Worm (Caenorhabditis elegans) whole organism, midembryonic: ENCODE data around the gene W08E12.9.

Source experiments
- T22C8.4 ChIP-seq: fragments of 200-800 bp; sonication (Bioruptor generic); IDR thresholded peaks from 2 replicates; pipeline ENCODE4 v1.3.6; 2022; ENCODE audit warnings: missing genetic modification characterization, missing compliant biosample characterization
- cog-1 ChIP-seq: sonication (generic microtip); optimal IDR thresholded peaks from 2 replicates; lab custom pipeline; 2016; ENCODE audit warnings: missing genetic modification characterization, missing compliant biosample characterization
- flt-1 ChIP-seq: fragments of 200-800 bp; sonication (Bioruptor generic); IDR thresholded peaks from 2 replicates; pipeline ENCODE4 v1.3.6; 2022; ENCODE audit warnings: missing genetic modification characterization, missing compliant biosample characterization
- klf-2 ChIP-seq: fragments of 200-800 bp; sonication (Bioruptor generic); conservative IDR thresholded peaks from 2 replicates; pipeline ENCODE4 v1.3.6; 2022; ENCODE audit warnings: missing genetic modification reagents, missing genetic modification characterization, missing compliant biosample characterization
- med-1 ChIP-seq: sonication (generic microtip); optimal IDR thresholded peaks from 2 replicates; lab custom pipeline; 2017; ENCODE audit warnings: missing genetic modification characterization, mild to moderate bottlenecking, missing compliant biosample characterization, antibody characterized with exemption, missing genetic modification reagents; ENCODE audit not compliant: insufficient read depth
- ref-1 ChIP-seq: fragments of 200-800 bp; sonication (Bioruptor generic); conservative IDR thresholded peaks from 2 replicates; pipeline ENCODE4 v1.3.6; 2022; ENCODE audit warnings: missing genetic modification reagents, missing genetic modification characterization, missing compliant biosample characterization
- tab-1 ChIP-seq: fragments of 200-800 bp; sonication (Bioruptor generic); IDR thresholded peaks from 2 replicates; pipeline ENCODE4 v1.3.6; 2022; ENCODE audit warnings: missing genetic modification characterization, missing compliant biosample characterization
- ztf-23 ChIP-seq: fragments of 200-800 bp; sonication (Bioruptor generic); IDR thresholded peaks from 2 replicates; pipeline ENCODE4 v1.3.6; 2022; ENCODE audit warnings: missing genetic modification reagents, missing genetic modification characterization, missing compliant biosample characterization
- ztf-29 ChIP-seq: fragments of 200-800 bp; sonication (Bioruptor generic); IDR thresholded peaks from 2 replicates; pipeline ENCODE4 v1.3.6; 2022; ENCODE audit warnings: missing genetic modification reagents, missing genetic modification characterization, missing compliant biosample characterization

The W08E12.9 gene

DNA sequence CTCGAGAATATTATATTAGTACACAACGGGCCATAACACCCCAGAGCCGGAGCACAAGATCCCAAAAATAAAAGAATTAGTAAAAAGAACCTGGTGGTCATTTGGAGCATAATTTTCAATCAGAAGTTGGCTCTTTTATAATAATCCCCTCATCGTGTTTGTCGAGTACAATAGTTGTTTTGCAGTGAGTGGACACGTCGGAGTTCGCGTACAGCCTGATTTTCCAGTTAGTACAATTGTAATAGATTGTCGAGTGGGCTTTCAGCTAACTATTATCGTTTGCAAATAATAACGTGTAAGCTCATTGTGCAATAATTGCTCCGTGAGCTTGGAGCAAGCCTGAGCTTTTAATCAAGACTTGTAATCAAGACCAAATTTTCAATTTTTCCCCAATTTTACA lies at the start of gene W08E12.9:
W08E12.9 (minus strand) TSS at position 101 of the 400 bp plus-strand sequence.
- TF ChIP-seq T22C8.4 (GFP tag; lab: Robert Waterston, UW) (no peak), flt-1 (no peak), klf-2 (no peak), med-1 (GFP tag; lab: Kevin White, UChicago) (no peak), ref-1 (GFP tag; lab: Robert Waterston, UW) (no peak)

DNA sequence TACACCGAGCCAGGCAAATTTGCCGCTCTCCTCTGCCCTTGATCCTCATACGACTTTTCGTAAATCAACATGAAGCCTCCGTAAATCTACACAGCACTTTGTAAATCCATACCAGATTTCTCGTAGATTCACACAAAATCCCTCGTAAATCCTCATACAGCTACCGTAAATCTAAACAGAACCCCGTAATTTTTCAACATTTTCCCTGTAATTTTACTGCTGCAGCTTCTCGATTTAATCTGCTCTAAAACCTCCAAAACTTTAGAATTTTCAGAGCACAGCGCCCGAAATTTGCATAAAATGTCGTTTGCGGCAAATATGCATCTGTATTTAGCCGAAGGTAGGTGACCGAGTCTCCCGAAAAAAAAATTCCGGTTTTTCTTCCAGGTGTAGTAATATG lies 47.4 kb upstream of the W08E12.9 start, which contains the start of gene F42A6.1:
F42A6.1 (plus strand) TSS at position 301 of the 400 bp plus-strand sequence.
- no peak for TF ChIP-seq med-1 (GFP tag; lab: Kevin White, UChicago)
- TF ChIP-seq ztf-23: no peak
- TF ChIP-seq ref-1 (GFP tag; lab: Robert Waterston, UW): no peak
- no peak for TF ChIP-seq cog-1
- TF ChIP-seq tab-1: no peak
- no peak for TF ChIP-seq klf-2
- no peak for TF ChIP-seq flt-1
- no peak for TF ChIP-seq ztf-29
- TF ChIP-seq T22C8.4 (GFP tag; lab: Robert Waterston, UW): no peak

DNA sequence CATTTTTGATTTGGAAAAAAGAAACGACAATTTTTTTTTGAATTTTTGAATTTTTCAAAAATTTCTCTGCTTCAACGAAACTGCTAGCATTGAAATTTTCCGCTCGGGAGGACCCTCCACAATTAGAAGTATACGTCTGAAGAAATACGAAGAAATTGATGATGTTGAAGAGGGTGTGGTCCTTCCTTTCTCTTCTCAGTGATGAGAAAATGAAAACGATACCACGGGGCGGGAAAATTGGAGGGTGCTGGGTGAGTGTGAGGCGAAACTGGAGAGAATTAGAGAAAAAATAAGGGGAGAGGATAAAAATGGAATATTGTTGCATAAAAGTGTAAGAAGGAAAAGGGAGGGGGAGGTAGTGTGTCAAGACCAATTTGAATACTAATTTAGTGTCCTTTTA lies 44.7 kb upstream of the W08E12.9 start:
- no peak for TF ChIP-seq med-1 (GFP tag; lab: Kevin White, UChicago)
- no peak for TF ChIP-seq tab-1
- no peak for TF ChIP-seq klf-2
- TF ChIP-seq ztf-23: no peak
- no peak for TF ChIP-seq ref-1 (GFP tag; lab: Robert Waterston, UW)
- TF ChIP-seq T22C8.4 (GFP tag; lab: Robert Waterston, UW): no peak
- TF ChIP-seq ztf-29: no peak
- no peak for TF ChIP-seq cog-1

DNA sequence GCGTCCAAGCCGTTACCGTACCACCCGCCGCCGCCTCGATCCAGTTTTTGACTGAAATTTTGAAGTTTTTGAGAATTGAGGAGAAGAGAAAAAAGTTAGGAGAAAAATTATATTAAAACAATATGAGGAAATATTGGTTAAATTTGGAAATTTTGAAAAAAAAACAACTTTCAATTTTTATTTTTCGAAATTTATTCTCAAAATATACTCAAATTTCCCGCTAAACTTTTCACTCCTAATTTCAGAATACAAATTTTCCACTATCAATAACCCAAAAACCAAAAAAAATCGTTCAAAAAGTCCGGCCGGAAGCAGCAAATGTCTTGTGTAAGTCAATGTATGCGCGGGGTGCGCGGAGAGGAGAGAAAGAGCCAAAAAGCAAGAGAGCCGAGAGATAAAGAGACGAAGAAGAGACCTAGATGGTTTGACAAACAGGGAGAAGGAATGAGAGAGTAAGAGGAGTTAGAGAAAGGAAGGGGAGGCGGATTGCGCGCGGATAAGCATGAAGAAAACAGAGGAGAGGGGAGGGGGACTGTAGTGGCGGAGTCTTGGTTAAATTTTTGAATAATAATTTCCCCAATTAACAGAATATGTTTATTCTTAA lies 42.7 kb upstream of the W08E12.9 start, which contains the start of gene elks-1:
elks-1 (minus strand) TSS at position 51 of the 604 bp plus-strand sequence.
- TF ChIP-seq cog-1: no peak
- no peak for TF ChIP-seq T22C8.4 (GFP tag; lab: Robert Waterston, UW)

DNA sequence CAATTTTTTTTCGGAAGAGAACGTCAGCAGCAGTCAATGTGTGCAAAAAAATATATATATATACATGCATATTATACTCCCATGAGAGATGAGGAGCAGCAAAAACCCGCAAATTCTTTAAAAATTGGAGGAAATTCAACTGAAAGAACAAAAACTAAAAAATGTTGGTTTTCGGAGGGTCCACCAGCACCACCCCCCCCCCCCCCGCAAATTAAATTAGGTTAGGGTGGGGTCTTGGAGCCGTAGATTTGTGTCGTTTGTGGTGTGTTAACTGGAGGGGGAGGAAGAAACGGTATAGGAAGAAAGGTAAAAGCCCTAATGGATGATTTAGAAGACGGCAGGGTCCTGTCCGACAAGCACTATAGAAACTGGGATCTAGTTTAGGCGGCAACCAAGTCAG lies 41.0 kb upstream of the W08E12.9 start:
- no peak for TF ChIP-seq T22C8.4 (GFP tag; lab: Robert Waterston, UW)
- TF ChIP-seq klf-2: no peak
- no peak for TF ChIP-seq med-1 (GFP tag; lab: Kevin White, UChicago)
- no peak for TF ChIP-seq flt-1
- TF ChIP-seq ref-1 (GFP tag; lab: Robert Waterston, UW): no peak
- TF ChIP-seq ztf-29: no peak
- no peak for TF ChIP-seq ztf-23
- TF ChIP-seq tab-1: no peak
- no peak for TF ChIP-seq cog-1

DNA sequence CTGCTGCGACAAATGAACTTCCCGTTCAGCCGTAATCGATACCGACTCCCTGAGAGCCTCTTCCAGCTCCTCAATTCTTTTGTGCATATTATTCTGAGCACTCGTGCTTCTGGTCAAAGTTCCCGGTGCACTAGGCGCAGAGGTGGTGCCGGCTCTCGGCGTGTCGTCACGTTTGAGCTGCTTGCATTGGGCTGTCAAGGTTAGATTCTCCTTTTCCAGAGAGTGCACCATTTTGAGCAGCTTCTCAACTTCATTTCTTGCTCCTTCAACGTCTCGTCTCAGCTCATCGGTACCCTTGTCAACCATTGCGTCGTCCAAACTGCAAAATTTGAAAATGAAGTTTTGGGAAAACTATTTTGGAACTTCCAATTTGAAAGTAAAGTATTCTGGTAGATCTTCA lies 38.1 kb upstream of the W08E12.9 start:
- TF ChIP-seq med-1 (GFP tag; lab: Kevin White, UChicago) (no peak), tab-1 (no peak), ref-1 (GFP tag; lab: Robert Waterston, UW) (no peak), cog-1 (no peak), T22C8.4 (GFP tag; lab: Robert Waterston, UW) (no peak), flt-1 (no peak), ztf-29 (no peak), ztf-23 (no peak), klf-2 (no peak)

DNA sequence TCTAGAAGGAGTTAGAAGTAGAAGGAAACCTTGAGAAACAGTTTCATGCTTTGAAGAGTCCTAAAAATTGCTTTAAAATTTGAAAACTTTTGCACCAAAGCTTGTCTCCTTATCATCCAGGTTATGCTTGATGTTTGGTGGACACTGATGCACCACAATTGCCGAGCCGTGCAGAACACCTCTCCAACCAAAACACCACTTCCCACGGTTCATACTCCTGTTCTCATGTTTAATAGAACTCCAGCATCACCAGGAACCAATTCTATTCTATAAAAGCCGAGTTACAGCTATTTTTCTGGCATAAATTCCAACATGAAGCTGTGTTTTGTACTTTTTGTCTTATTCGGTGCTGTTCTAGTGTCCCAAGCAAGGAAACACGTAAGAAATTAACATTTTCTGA lies 33.8 kb upstream of the W08E12.9 start, which contains the start of gene F42A6.2:
F42A6.2 (plus strand) TSS at position 301 of the 400 bp plus-strand sequence.
- TF ChIP-seq ztf-23 (no peak), T22C8.4 (GFP tag; lab: Robert Waterston, UW) (no peak), med-1 (GFP tag; lab: Kevin White, UChicago) (no peak), ref-1 (GFP tag; lab: Robert Waterston, UW) (no peak), cog-1 (no peak)

DNA sequence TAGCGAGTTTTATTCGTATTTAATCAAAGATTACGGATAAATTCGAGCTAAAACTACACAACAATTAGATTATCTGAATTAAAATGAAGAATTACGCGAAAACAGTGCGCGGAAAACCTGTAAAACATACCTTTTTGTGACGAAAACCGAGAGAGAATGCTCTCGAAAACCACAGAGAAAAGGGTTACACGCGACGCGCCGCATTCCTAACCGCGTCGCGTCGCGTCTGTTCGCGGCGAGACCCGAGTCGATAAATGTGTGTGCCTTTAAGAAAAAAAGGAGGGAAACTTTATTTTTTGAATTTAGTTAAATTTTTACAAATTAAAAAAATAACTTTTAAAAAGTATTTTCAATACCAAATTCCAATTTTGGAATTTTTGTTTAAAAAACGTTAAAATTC lies 31.3 kb upstream of the W08E12.9 start, which contains the start of gene hrpa-1:
hrpa-1 (minus strand) TSS at position 192 of the 400 bp plus-strand sequence.
- TF ChIP-seq ztf-29: no peak
- 0 out of 2 replicates have a peak, but pooled peaks have one; percentile 12 for TF ChIP-seq ztf-23
- no peak for TF ChIP-seq med-1 (GFP tag; lab: Kevin White, UChicago)
- TF ChIP-seq cog-1: peak; percentile 51

DNA sequence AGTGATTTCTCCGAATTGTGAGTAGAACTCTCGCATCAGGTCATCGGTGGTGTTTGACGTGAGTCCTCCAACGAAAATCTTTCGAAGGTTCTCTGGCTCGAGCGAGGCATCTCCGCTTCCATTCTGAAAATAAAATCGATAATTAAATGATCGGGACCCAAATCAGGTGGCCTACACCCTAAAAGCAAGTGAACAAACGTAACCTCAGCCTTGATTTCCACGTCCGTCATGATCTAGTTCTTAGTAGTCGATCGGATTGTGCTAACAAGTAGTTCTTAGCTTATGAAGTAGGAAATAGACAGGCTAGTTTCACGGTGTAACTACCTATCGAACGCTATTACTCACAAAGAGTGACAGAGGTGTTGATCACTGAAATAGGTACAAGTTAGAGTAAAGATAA lies 30.8 kb upstream of the W08E12.9 start:
- no peak for TF ChIP-seq ztf-23
- TF ChIP-seq T22C8.4 (GFP tag; lab: Robert Waterston, UW): peak; percentile 40; the same call in 1 of the 2 replicates
- no peak for TF ChIP-seq flt-1

DNA sequence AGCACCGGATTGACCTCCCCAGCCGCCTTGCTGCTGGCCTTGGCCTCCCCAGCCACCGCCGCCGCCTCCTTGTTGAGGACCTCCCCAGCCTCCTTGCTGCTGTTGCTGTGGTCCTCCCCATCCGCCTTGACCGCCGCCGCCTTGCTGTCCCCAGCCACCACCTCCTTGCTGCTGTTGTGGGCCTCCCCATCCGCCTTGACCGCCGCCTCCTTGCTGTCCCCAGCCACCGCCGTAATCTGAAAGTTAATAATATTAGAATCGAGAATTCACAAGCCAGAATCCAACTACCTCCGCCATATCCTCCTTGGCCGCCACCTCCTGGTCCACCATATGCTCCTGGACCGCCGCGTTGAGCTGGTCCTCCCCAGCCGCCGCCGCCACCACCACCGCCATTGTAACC lies 29.9 kb upstream of the W08E12.9 start:
- TF ChIP-seq tab-1: no peak; the same call in none of the 2 replicates
- no peak for TF ChIP-seq ztf-29
- TF ChIP-seq flt-1: peak; percentile 74
- no peak for TF ChIP-seq klf-2
- TF ChIP-seq ztf-23: peak; percentile 72
- 0 out of 2 replicates have a peak, but pooled peaks have one; percentile 25 for TF ChIP-seq T22C8.4 (GFP tag; lab: Robert Waterston, UW)
- TF ChIP-seq med-1 (GFP tag; lab: Kevin White, UChicago): no peak
- TF ChIP-seq cog-1: no peak
- TF ChIP-seq ref-1 (GFP tag; lab: Robert Waterston, UW): peak; percentile 57

DNA sequence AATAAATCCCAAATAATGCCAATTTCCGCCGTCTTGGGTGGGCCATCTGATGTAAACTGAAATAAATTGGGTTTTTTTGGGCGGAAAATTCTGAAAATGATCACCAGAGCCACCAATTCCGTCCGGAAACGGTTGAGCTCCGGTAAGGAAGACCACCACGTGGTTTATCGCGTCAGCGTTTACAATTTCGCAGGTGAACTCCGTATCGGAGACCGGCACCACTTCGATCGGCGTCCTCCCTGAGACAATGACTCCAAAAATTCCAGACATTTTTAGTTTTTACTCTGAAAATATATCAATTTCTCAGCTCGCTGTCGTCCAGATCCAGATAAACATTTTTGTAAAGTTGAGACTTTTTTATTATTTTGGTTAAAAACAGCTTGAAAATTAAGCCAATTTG lies 29.2 kb upstream of the W08E12.9 start, which contains the start of gene F42A6.6:
F42A6.6 (minus strand) TSS at position 289 of the 400 bp plus-strand sequence.
- TF ChIP-seq ztf-23 (0 out of 2 replicates have a peak, but pooled peaks have one; percentile 26), ztf-29 (no peak)
